Worm (Caenorhabditis elegans): Measurements from ENCODE around the gene C48D1.1.

- TF ChIP-seq mef-2 (tag; optimal IDR thresholded peaks at IDR 0.05) (no peak), egl-27 (tag; optimal IDR thresholded peaks at IDR 0.05) (no peak)
These were observed at the start of gene C48D1.1 for ce11 chrIV:13197282-13197681.

Data from whole organism, L1 larva.